Worm (Caenorhabditis elegans): ENCODE measurements around the gene pgp-9.
A peak's percentile ranks its signal among the peaks of the same experiment; 100 is the strongest.

pgp-9 gene

DNA sequence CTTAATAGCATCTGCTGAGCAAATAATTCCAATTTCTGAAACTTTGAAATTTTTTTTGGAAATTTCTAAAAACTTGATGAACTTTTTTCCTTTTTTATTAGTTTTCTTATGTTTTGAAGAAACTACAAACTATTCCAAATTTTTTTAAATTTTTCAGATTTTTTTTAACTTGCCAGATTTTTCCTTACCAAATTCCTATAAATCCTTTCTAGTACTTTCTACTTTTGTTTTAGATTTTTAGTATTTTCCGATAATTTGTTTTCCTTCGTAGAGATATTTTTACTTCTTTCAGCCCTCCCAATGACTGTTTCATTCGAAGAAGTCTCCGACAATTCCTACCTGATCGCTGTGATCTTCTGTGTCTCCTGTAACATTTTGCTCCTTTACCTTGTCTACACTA is 37.0 kb upstream of the pgp-9 start, which contains the start of gene str-77:
Gene str-77 (plus strand): TSS at position 301 of the 400 bp plus-strand sequence.
- TF ChIP-seq blmp-1 (tag; optimal IDR thresholded peaks at IDR 0.05) (no peak), nhr-12 (tag; optimal IDR thresholded peaks at IDR 0.05) (no peak), flh-1 (GFP tag; optimal IDR thresholded peaks at IDR 0.05) (no peak), drap-1 (GFP tag; optimal IDR thresholded peaks at IDR 0.05) (no peak), ceh-83 (GFP tag; optimal IDR thresholded peaks at IDR 0.05) (no peak), lsy-2 (tag; optimal IDR thresholded peaks at IDR 0.05) (no peak), lin-13 (tag; optimal IDR thresholded peaks at IDR 0.05) (no peak), hlh-1 (tag; optimal IDR thresholded peaks at IDR 0.05) (no peak), ham-2 (GFP tag; optimal IDR thresholded peaks at IDR 0.05) (no peak), zip-8 (tag; optimal IDR thresholded peaks at IDR 0.05) (no peak), mab-5 (tag; optimal IDR thresholded peaks at IDR 0.05) (no peak), sem-2 (GFP tag; optimal IDR thresholded peaks at IDR 0.05) (no peak), mls-2 (tag; optimal IDR thresholded peaks at IDR 0.05) (no peak), unc-39 (tag; optimal IDR thresholded peaks at IDR 0.05) (no peak)

- no peak for TF ChIP-seq bed-3 (GFP tag; optimal IDR thresholded peaks at IDR 0.05)
- no peak for TF ChIP-seq sem-2 (GFP tag; optimal IDR thresholded peaks at IDR 0.05)
- no peak for TF ChIP-seq flh-1 (GFP tag; optimal IDR thresholded peaks at IDR 0.05)
- no peak for TF ChIP-seq pha-4 (tag; optimal IDR thresholded peaks at IDR 0.05)
- no peak for TF ChIP-seq unc-62 (GFP tag; optimal IDR thresholded peaks at IDR 0.05)
- TF ChIP-seq elt-3 (tag; optimal IDR thresholded peaks at IDR 0.05) = no peak
- no peak for TF ChIP-seq drap-1 (GFP tag; optimal IDR thresholded peaks at IDR 0.05)
- no peak for TF ChIP-seq ces-1 (GFP tag; optimal IDR thresholded peaks at IDR 0.05)
- no peak for TF ChIP-seq nhr-2 (tag; optimal IDR thresholded peaks at IDR 0.05)
- TF ChIP-seq hlh-1 (tag; optimal IDR thresholded peaks at IDR 0.05) = no peak
These were observed 34.0 kb upstream of the pgp-9 start for ce11 chrV:17721709-17722108.

- TF ChIP-seq unc-39 (tag; optimal IDR thresholded peaks at IDR 0.05) (no peak), M03D4.4 (tag; optimal IDR thresholded peaks at IDR 0.05) (no peak), sptf-1 (tag; optimal IDR thresholded peaks at IDR 0.05) (no peak), zip-8 (tag; optimal IDR thresholded peaks at IDR 0.05) (no peak), mls-2 (tag; optimal IDR thresholded peaks at IDR 0.05) (no peak), ces-1 (GFP tag; optimal IDR thresholded peaks at IDR 0.05) (no peak), nhr-28 (tag; optimal IDR thresholded peaks at IDR 0.05) (no peak), sem-2 (GFP tag; optimal IDR thresholded peaks at IDR 0.05) (no peak), lin-13 (tag; optimal IDR thresholded peaks at IDR 0.05) (no peak), lsy-2 (tag; optimal IDR thresholded peaks at IDR 0.05) (no peak), nhr-12 (tag; optimal IDR thresholded peaks at IDR 0.05) (no peak), nhr-2 (tag; optimal IDR thresholded peaks at IDR 0.05) (no peak), bed-3 (GFP tag; optimal IDR thresholded peaks at IDR 0.05) (no peak), snpc-4 (tag; optimal IDR thresholded peaks at IDR 0.05) (no peak), cnd-1 (tag; optimal IDR thresholded peaks at IDR 0.05) (no peak), drap-1 (GFP tag; optimal IDR thresholded peaks at IDR 0.05) (no peak)
These were observed 33.1 kb upstream of the pgp-9 start for ce11 chrV:17722553-17722952.

ce11 chrV:17723142-17723781 is 32.4 kb upstream of the pgp-9 start:
- no peak for TF ChIP-seq tbx-8 (GFP tag; optimal IDR thresholded peaks at IDR 0.05)
- TF ChIP-seq blmp-1 (tag; optimal IDR thresholded peaks at IDR 0.05) = no peak
- TF ChIP-seq zip-8 (tag; optimal IDR thresholded peaks at IDR 0.05) = no peak
- no peak for TF ChIP-seq sptf-1 (tag; optimal IDR thresholded peaks at IDR 0.05)
- TF ChIP-seq elt-3 (tag; optimal IDR thresholded peaks at IDR 0.05) = no peak
- TF ChIP-seq ham-2 (GFP tag; optimal IDR thresholded peaks at IDR 0.05) = no peak
- no peak for TF ChIP-seq nhr-76 (tag; optimal IDR thresholded peaks at IDR 0.05)
- TF ChIP-seq nhr-237 (tag; optimal IDR thresholded peaks at IDR 0.05) = no peak
- no peak for TF ChIP-seq snpc-4 (tag; optimal IDR thresholded peaks at IDR 0.05)

ce11 chrV:17724704-17725103 is 31.0 kb upstream of the pgp-9 start, which contains the start of gene fat-5:
fat-5 (plus strand) TSS chrV:17725004.
- TF ChIP-seq drap-1 (GFP tag; optimal IDR thresholded peaks at IDR 0.05) = no peak

ce11 chrV:17728336-17728735 is 27.4 kb upstream of the pgp-9 start:
- no peak for TF ChIP-seq mls-2 (tag; optimal IDR thresholded peaks at IDR 0.05)
- no peak for TF ChIP-seq lin-13 (tag; optimal IDR thresholded peaks at IDR 0.05)
- peak; percentile 48 for TF ChIP-seq ham-2 (GFP tag; optimal IDR thresholded peaks at IDR 0.05)
- TF ChIP-seq unc-39 (tag; optimal IDR thresholded peaks at IDR 0.05) = no peak
- TF ChIP-seq M03D4.4 (tag; optimal IDR thresholded peaks at IDR 0.05) = no peak
- TF ChIP-seq nhr-12 (tag; optimal IDR thresholded peaks at IDR 0.05) = no peak
- no peak for TF ChIP-seq nhr-2 (tag; optimal IDR thresholded peaks at IDR 0.05)
- TF ChIP-seq pha-4 (tag; optimal IDR thresholded peaks at IDR 0.05) = no peak
